Worm (Caenorhabditis elegans): ENCODE results near the gene Y38E10A.28.

The Y38E10A.28 gene

DNA sequence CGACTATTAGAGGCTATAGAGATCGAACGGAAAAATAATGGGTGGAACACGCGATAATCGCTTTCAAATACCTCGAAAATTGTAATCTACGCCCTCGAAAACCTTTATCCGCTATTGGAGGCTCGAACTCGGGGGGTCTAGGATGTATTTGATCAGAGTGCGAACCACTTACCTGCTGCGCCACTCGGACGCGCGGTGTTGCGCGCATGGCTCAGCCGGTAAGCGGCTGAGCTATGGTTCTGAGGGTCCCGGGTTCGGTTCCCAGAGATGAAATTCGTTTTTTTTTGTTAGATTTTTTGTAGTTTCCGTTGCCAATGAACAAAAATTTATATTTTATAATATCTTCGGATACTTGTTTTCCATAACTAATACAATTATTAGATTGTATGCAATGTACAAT, 38.7 kb downstream of the Y38E10A.28 start:
- TF ChIP-seq ceh-13 (GFP tag; optimal IDR thresholded peaks at IDR 0.05) (no peak), hmg-4 (GFP tag; optimal IDR thresholded peaks at IDR 0.05) (no peak), hnd-1 (tag; optimal IDR thresholded peaks at IDR 0.05) (no peak), B0310.2 (tag; optimal IDR thresholded peaks at IDR 0.05) (no peak), aly-1 (tag; optimal IDR thresholded peaks at IDR 0.05) (no peak), ceh-36 (tag; optimal IDR thresholded peaks at IDR 0.05) (no peak), flt-1 (GFP tag; IDR thresholded peaks at IDR 0.05) (no peak), ama-1 (optimal IDR thresholded peaks at IDR 0.05) (no peak), tbx-37 (GFP tag; conservative IDR thresholded peaks at IDR 0.05) (no peak), tra-4 (tag; optimal IDR thresholded peaks at IDR 0.05) (no peak), F13C5.2 (tag; optimal IDR thresholded peaks at IDR 0.05) (no peak), sea-1 (GFP tag; conservative IDR thresholded peaks at IDR 0.05) (no peak), pes-1 (GFP tag; IDR thresholded peaks at IDR 0.05) (no peak), scrt-1 (GFP tag; IDR thresholded peaks at IDR 0.05) (no peak), ets-7 (tag; optimal IDR thresholded peaks at IDR 0.05) (no peak)

- TF ChIP-seq B0310.2 (tag; optimal IDR thresholded peaks at IDR 0.05) (no peak), ceh-36 (tag; optimal IDR thresholded peaks at IDR 0.05) (peak; percentile 25)
These were observed 39.4 kb downstream of the Y38E10A.28 start for ce11 chrII:12668874-12669273.

DNA sequence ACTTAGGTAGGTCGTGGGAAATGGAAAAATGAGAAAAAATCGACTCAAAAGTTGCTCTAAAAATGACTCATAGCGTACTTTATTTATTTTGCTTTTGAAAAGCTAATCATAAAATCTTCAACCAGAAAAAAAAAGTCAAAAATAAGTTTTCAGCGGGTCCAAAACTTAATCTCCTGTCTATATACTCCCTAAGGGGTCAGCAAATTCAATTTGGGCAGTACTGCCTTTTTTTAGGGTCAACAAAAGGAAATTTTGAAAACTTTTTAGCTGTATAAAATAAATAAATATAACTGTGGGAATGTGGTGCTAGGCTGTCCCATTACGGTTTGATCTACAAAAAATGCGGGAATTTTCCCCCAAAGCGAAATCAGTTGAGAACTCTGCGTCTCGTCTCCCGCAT, 39.9 kb downstream of the Y38E10A.28 start:
- no peak for TF ChIP-seq hmg-4 (GFP tag; optimal IDR thresholded peaks at IDR 0.05)
- TF ChIP-seq sea-1 (GFP tag; conservative IDR thresholded peaks at IDR 0.05) = no peak
- no peak for TF ChIP-seq tbx-11 (GFP tag; IDR thresholded peaks at IDR 0.05)
- TF ChIP-seq aly-1 (tag; optimal IDR thresholded peaks at IDR 0.05) = no peak
- no peak for TF ChIP-seq flt-1 (GFP tag; IDR thresholded peaks at IDR 0.05)
- TF ChIP-seq tra-4 (tag; optimal IDR thresholded peaks at IDR 0.05) = no peak
- no peak for TF ChIP-seq hnd-1 (tag; optimal IDR thresholded peaks at IDR 0.05)
- TF ChIP-seq ceh-36 (tag; optimal IDR thresholded peaks at IDR 0.05) = no peak
- TF ChIP-seq ama-1 (optimal IDR thresholded peaks at IDR 0.05) = no peak
- TF ChIP-seq ets-7 (tag; optimal IDR thresholded peaks at IDR 0.05) = no peak
- TF ChIP-seq ceh-13 (GFP tag; optimal IDR thresholded peaks at IDR 0.05) = no peak
- TF ChIP-seq F13C5.2 (tag; optimal IDR thresholded peaks at IDR 0.05) = no peak
- no peak for TF ChIP-seq pes-1 (GFP tag; IDR thresholded peaks at IDR 0.05)
- TF ChIP-seq B0310.2 (tag; optimal IDR thresholded peaks at IDR 0.05) = no peak
- no peak for TF ChIP-seq hmbx-1 (tag; optimal IDR thresholded peaks at IDR 0.05)

DNA sequence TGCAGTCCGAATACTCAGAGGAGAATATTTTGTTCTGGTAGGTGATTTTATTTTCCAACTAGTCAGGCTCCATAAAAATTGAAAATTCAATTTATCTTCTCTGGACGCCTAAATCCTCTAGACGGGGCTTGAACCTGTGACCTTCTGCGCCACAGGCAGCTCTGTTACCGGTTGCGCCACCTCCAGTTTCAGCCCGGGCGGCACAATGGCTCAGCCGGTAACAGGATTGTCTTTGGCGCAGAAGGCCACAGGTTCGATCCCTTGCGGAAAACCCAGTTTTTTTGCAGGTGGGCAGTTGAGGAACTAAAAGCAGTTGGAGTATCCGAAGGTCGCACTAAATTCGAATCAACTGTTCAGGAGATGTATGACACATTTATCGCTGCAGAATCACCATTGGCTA, 40.4 kb downstream of the Y38E10A.28 start:
- TF ChIP-seq ama-1 (optimal IDR thresholded peaks at IDR 0.05) = no peak
- TF ChIP-seq flt-1 (GFP tag; IDR thresholded peaks at IDR 0.05) = no peak
- TF ChIP-seq hnd-1 (tag; optimal IDR thresholded peaks at IDR 0.05) = no peak
- no peak for TF ChIP-seq hmbx-1 (tag; optimal IDR thresholded peaks at IDR 0.05)
- no peak for TF ChIP-seq scrt-1 (GFP tag; IDR thresholded peaks at IDR 0.05)
- no peak for TF ChIP-seq sea-1 (GFP tag; conservative IDR thresholded peaks at IDR 0.05)
- no peak for TF ChIP-seq tbx-37 (GFP tag; conservative IDR thresholded peaks at IDR 0.05)
- no peak for TF ChIP-seq tra-4 (tag; optimal IDR thresholded peaks at IDR 0.05)
- no peak for TF ChIP-seq tbx-11 (GFP tag; IDR thresholded peaks at IDR 0.05)
- no peak for TF ChIP-seq F13C5.2 (tag; optimal IDR thresholded peaks at IDR 0.05)
- TF ChIP-seq ets-7 (tag; optimal IDR thresholded peaks at IDR 0.05) = no peak
- TF ChIP-seq B0310.2 (tag; optimal IDR thresholded peaks at IDR 0.05) = no peak
- no peak for TF ChIP-seq aly-1 (tag; optimal IDR thresholded peaks at IDR 0.05)
- no peak for TF ChIP-seq ceh-36 (tag; optimal IDR thresholded peaks at IDR 0.05)

DNA sequence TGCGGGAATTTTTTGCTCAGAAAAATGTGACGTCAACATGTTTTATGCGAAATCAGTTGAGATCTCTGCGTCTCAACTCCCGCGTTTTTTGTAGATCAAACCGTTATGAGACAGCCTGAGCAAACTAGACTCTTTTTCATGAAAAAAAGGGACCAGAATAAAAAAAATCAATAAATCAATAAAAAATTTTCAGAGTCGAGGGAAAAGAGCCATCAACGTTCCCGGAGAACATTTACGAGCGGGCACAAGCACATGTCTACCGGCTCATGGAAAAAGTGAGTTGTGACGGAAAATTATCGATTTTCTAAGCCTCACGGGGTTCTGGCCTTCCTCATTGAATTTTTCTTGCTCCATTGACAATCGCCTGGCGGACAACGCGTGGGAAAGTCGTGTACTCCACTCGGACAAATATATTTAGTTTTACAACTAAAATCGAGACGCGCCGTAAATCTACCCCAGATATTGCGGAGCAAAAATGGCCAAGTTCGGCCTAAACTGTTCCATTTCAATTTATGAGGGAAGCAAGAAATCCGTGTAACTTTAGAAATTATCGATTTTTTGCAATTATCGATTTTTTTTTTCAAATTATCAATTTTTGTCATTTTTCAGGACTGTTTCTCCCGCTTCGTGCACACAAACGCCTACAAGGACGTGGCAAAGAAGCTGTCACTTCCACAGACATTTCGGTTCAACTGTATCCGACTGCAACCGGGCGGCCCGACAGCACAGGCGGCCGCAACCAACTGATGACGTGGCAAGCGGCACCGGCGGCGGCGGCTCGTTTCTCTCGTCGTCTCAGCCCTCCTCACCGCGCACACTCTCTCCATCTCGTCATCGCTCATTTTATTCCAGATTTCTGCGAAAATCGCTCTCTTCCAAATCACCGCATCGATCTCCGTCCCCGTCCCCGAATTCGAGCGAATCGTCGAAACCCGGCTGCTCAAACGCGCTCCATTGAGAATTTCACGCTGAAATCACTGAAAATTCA, 41.7 kb downstream of the Y38E10A.28 start:
- TF ChIP-seq ceh-13 (GFP tag; optimal IDR thresholded peaks at IDR 0.05) (no peak), sea-1 (GFP tag; conservative IDR thresholded peaks at IDR 0.05) (no peak), tbx-11 (GFP tag; IDR thresholded peaks at IDR 0.05) (no peak), ets-7 (tag; optimal IDR thresholded peaks at IDR 0.05) (no peak), pes-1 (GFP tag; IDR thresholded peaks at IDR 0.05) (no peak), F13C5.2 (tag; optimal IDR thresholded peaks at IDR 0.05) (no peak), hmg-4 (GFP tag; optimal IDR thresholded peaks at IDR 0.05) (no peak), ama-1 (optimal IDR thresholded peaks at IDR 0.05) (no peak), ceh-36 (tag; optimal IDR thresholded peaks at IDR 0.05) (no peak), hmbx-1 (tag; optimal IDR thresholded peaks at IDR 0.05) (no peak), B0310.2 (tag; optimal IDR thresholded peaks at IDR 0.05) (no peak)

DNA sequence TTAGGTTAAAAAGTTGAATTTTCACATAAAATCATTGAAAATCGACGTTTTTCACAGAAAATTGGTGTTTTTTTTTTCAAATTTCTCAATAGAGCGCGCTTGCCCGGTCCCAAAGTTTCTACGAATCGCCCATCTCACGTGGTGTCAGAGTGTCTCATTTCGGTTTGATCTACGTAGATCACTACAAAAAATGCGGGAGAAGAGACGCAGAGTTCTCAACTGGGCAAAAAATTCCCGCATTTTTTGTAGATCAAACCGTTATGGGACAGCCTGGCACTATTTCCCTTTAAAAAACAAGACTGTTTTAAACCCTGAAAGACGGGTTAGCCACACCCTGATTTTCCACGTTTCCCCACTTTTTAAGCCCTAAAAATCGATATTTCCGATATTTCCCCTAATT, 42.4 kb downstream of the Y38E10A.28 start:
- TF ChIP-seq hnd-1 (tag; optimal IDR thresholded peaks at IDR 0.05) (no peak), tra-4 (tag; optimal IDR thresholded peaks at IDR 0.05) (no peak), flt-1 (GFP tag; IDR thresholded peaks at IDR 0.05) (no peak)

- no peak for TF ChIP-seq hmg-4 (GFP tag; optimal IDR thresholded peaks at IDR 0.05)
- TF ChIP-seq B0310.2 (tag; optimal IDR thresholded peaks at IDR 0.05) = no peak
- TF ChIP-seq hnd-1 (tag; optimal IDR thresholded peaks at IDR 0.05) = no peak
- no peak for TF ChIP-seq scrt-1 (GFP tag; IDR thresholded peaks at IDR 0.05)
- TF ChIP-seq sea-1 (GFP tag; conservative IDR thresholded peaks at IDR 0.05) = no peak
- TF ChIP-seq flt-1 (GFP tag; IDR thresholded peaks at IDR 0.05) = no peak
- no peak for TF ChIP-seq ceh-36 (tag; optimal IDR thresholded peaks at IDR 0.05)
- no peak for TF ChIP-seq ets-7 (tag; optimal IDR thresholded peaks at IDR 0.05)
These were observed 43.0 kb downstream of the Y38E10A.28 start for ce11 chrII:12672512-12672911.

- no peak for TF ChIP-seq pes-1 (GFP tag; IDR thresholded peaks at IDR 0.05)
- TF ChIP-seq scrt-1 (GFP tag; IDR thresholded peaks at IDR 0.05) = no peak
- no peak for TF ChIP-seq aly-1 (tag; optimal IDR thresholded peaks at IDR 0.05)
- no peak for TF ChIP-seq hmbx-1 (tag; optimal IDR thresholded peaks at IDR 0.05)
- no peak for TF ChIP-seq sea-1 (GFP tag; conservative IDR thresholded peaks at IDR 0.05)
- no peak for TF ChIP-seq tra-4 (tag; optimal IDR thresholded peaks at IDR 0.05)
- no peak for TF ChIP-seq ceh-36 (tag; optimal IDR thresholded peaks at IDR 0.05)
- TF ChIP-seq B0310.2 (tag; optimal IDR thresholded peaks at IDR 0.05) = no peak
- TF ChIP-seq F13C5.2 (tag; optimal IDR thresholded peaks at IDR 0.05) = no peak
- TF ChIP-seq ama-1 (optimal IDR thresholded peaks at IDR 0.05) = no peak
These were observed 43.8 kb downstream of the Y38E10A.28 start for ce11 chrII:12673311-12673710.

All from whole organism, early embryonic.